Worm (Caenorhabditis elegans) whole organism, L2 larva: ENCODE data around the gene srt-15.

Experiments
- R02D3.7 ChIP-seq: fragments of 150-350 bp; optimal IDR thresholded peaks from 2 replicates; lab custom pipeline; 2014; ENCODE audit warnings: missing biosample characterization, missing genetic modification characterization
- Y55F3AM.14 ChIP-seq: fragments of 200-800 bp; sonication (Bioruptor generic); optimal IDR thresholded peaks from 2 replicates; lab custom pipeline; 2018; ENCODE audit warnings: mild to moderate bottlenecking, missing genetic modification characterization, missing compliant biosample characterization
- ama-1 ChIP-seq: fragments of 150-350 bp; optimal IDR thresholded peaks from 2 replicates; lab custom pipeline; 2018; ENCODE audit warnings: inconsistent platforms
- egl-27 ChIP-seq: sonication (generic microtip); optimal IDR thresholded peaks from 3 replicates; lab custom pipeline; 2017; ENCODE audit warnings: missing biosample characterization, missing genetic modification reagents, missing genetic modification characterization
- gmeb-1 ChIP-seq: fragments of 150-350 bp; optimal IDR thresholded peaks from 2 replicates; lab custom pipeline; 2014; ENCODE audit warnings: missing biosample characterization, missing genetic modification characterization
- mdl-1 ChIP-seq, 2 experiments: fragments of 150-350 bp in 1 of 2; sonication (generic microtip) in 1 of 2; optimal IDR thresholded peaks; 2 replicates each; lab custom pipeline; 2017; ENCODE audit warnings: missing biosample characterization in 2 of 2, missing genetic modification characterization in 2 of 2
- nhr-237 ChIP-seq: fragments of 150-350 bp; optimal IDR thresholded peaks from 2 replicates; lab custom pipeline; 2014; ENCODE audit warnings: missing biosample characterization, missing genetic modification characterization
- snpc-4 ChIP-seq: fragments of 150-350 bp; optimal IDR thresholded peaks from 2 replicates; lab custom pipeline; 2014; ENCODE audit warnings: missing biosample characterization, missing genetic modification characterization
- unc-39 ChIP-seq: fragments of 150-350 bp; optimal IDR thresholded peaks from 2 replicates; lab custom pipeline; 2014; ENCODE audit warnings: missing biosample characterization, missing genetic modification characterization
- unc-55 ChIP-seq: fragments of 150-350 bp; sonication (generic microtip); optimal IDR thresholded peaks from 3 replicates; lab custom pipeline; 2014; ENCODE audit warnings: missing biosample characterization, missing genetic modification reagents, missing genetic modification characterization
- ztf-4 ChIP-seq: fragments of 150-350 bp; optimal IDR thresholded peaks from 2 replicates; lab custom pipeline; 2014; ENCODE audit warnings: missing biosample characterization, missing genetic modification characterization

- TF ChIP-seq egl-27 (no peak), unc-55 (no peak), ama-1 (lab: Kevin White, UChicago) (no peak), ztf-4 (tag; lab: Kevin White, UChicago) (no peak), gmeb-1 (no peak), mdl-1 (tag; optimal IDR thresholded peaks at IDR 0.05; lab: Kevin White, UChicago) (no peak), unc-39 (tag; lab: Kevin White, UChicago) (no peak), R02D3.7 (tag; lab: Kevin White, UChicago) (no peak), snpc-4 (no peak), nhr-237 (tag; lab: Kevin White, UChicago) (no peak), Y55F3AM.14 (no peak)
These were observed 4.0 kb upstream of the srt-15 start, which contains the start of gene srh-185 for ce11 chrV:3065928-3066327.
